Worm (Caenorhabditis elegans) whole organism, L4/young adult: ENCODE results near the gene ZK131.11.
"Not testable (repeated sequence)": the region's sequence is repeated elsewhere in the genome, so short reads cannot be mapped to it uniquely, and the experiment has no call there.

Source experiments
- W03F9.2 ChIP-seq: fragments of 150-350 bp; optimal IDR thresholded peaks from 2 replicates; lab custom pipeline; 2014; ENCODE audit warnings: missing biosample characterization, missing genetic modification characterization
- dao-5 ChIP-seq: sonication (generic microtip); optimal IDR thresholded peaks from 2 replicates; lab custom pipeline; 2016; ENCODE audit warnings: missing genotype, missing genetic modification characterization, moderate library complexity, missing compliant biosample characterization
- him-1 ChIP-seq: sonication (generic microtip); optimal IDR thresholded peaks from 2 replicates; lab custom pipeline; 2016; ENCODE audit warnings: missing genotype, missing genetic modification reagents, missing genetic modification characterization, missing compliant biosample characterization

Gene ZK131.11

ce11 chrII:13789714-13790113 is 2.3 kb upstream of the ZK131.11 start:
- TF ChIP-seq dao-5 (tag; lab: Kevin White, UChicago) (no peak), W03F9.2 (tag; lab: Kevin White, UChicago) (no peak), him-1 (no peak)

ce11 chrII:13795160-13795559 is 3.1 kb downstream of the ZK131.11 start:
- no peak for TF ChIP-seq him-1
- TF ChIP-seq W03F9.2 (tag; lab: Kevin White, UChicago) = no peak
- no peak for TF ChIP-seq dao-5 (tag; lab: Kevin White, UChicago)

ce11 chrII:13796312-13796711 is 4.3 kb downstream of the ZK131.11 start:
- TF ChIP-seq dao-5 (tag; lab: Kevin White, UChicago) (no peak), W03F9.2 (tag; lab: Kevin White, UChicago) (no peak), him-1 (no peak)

- TF ChIP-seq him-1 (no peak), dao-5 (tag; lab: Kevin White, UChicago) (no peak), W03F9.2 (tag; lab: Kevin White, UChicago) (no peak)
Observed at ce11 chrII:13806269-13806668, 14.2 kb downstream of the ZK131.11 start.

- TF ChIP-seq dao-5 (tag; lab: Kevin White, UChicago) = no peak
- no peak for TF ChIP-seq him-1
- TF ChIP-seq W03F9.2 (tag; lab: Kevin White, UChicago) = no peak
Observed at ce11 chrII:13812335-13812734, 20.3 kb downstream of the ZK131.11 start.

ce11 chrII:13813413-13813812 is 21.4 kb downstream of the ZK131.11 start:
- no peak for TF ChIP-seq W03F9.2 (tag; lab: Kevin White, UChicago)
- TF ChIP-seq him-1 = no peak
- no peak for TF ChIP-seq dao-5 (tag; lab: Kevin White, UChicago)

- TF ChIP-seq him-1 = no peak
- TF ChIP-seq dao-5 (tag; lab: Kevin White, UChicago) = no peak
- no peak for TF ChIP-seq W03F9.2 (tag; lab: Kevin White, UChicago)
Observed at ce11 chrII:13813950-13814349, 21.9 kb downstream of the ZK131.11 start.

ce11 chrII:13815513-13815912 is 23.5 kb downstream of the ZK131.11 start:
- TF ChIP-seq W03F9.2 (tag; lab: Kevin White, UChicago) (no peak), dao-5 (tag; lab: Kevin White, UChicago) (no peak), him-1 (no peak)

- TF ChIP-seq dao-5 (tag; lab: Kevin White, UChicago); W03F9.2 (tag; lab: Kevin White, UChicago); him-1: not testable (repeated sequence)
Observed at ce11 chrII:13818043-13818442, 26.0 kb downstream of the ZK131.11 start, which contains the start of gene his-16. TSS of gene his-16 (minus strand) at chrII:13818143.

ce11 chrII:13828597-13828996 is 36.6 kb downstream of the ZK131.11 start, which contains the start of gene his-42:
TSS of gene his-42 (minus strand) at chrII:13828697.
- TF ChIP-seq dao-5 (tag; lab: Kevin White, UChicago) (no peak), W03F9.2 (tag; lab: Kevin White, UChicago) (no peak), him-1 (no peak)

- no peak for TF ChIP-seq W03F9.2 (tag; lab: Kevin White, UChicago)
- TF ChIP-seq him-1 = no peak
- no peak for TF ChIP-seq dao-5 (tag; lab: Kevin White, UChicago)
Observed at ce11 chrII:13830255-13830654, 38.2 kb downstream of the ZK131.11 start, which contains the start of gene F08G2.4. TSS of gene F08G2.4 (plus strand) at chrII:13830602.

- TF ChIP-seq him-1 = no peak
- TF ChIP-seq W03F9.2 (tag; lab: Kevin White, UChicago) = no peak
- TF ChIP-seq dao-5 (tag; lab: Kevin White, UChicago) = no peak
Observed at ce11 chrII:13833505-13833904, 41.5 kb downstream of the ZK131.11 start, which contains the start of gene F08G2.5. TSS of gene F08G2.5 (minus strand) at chrII:13833631.

ce11 chrII:13834380-13835194 is 42.6 kb downstream of the ZK131.11 start:
- TF ChIP-seq W03F9.2 (tag; lab: Kevin White, UChicago) (peak; percentile 65), dao-5 (tag; lab: Kevin White, UChicago) (peak; percentile 63), him-1 (peak; percentile 74)

ce11 chrII:13835724-13836307 is 43.8 kb downstream of the ZK131.11 start, which contains the start of gene ins-37:
TSS of gene ins-37 (minus strand) at chrII:13836107.
- not testable (repeated sequence) for TF ChIP-seq W03F9.2 (tag; lab: Kevin White, UChicago); him-1; dao-5 (tag; lab: Kevin White, UChicago)
